Worm (Caenorhabditis elegans): ENCODE results near the gene srh-27.

Gene srh-27

ce11 chrII:12459422-12459821, 11.1 kb downstream of the srh-27 start, which contains the start of gene tag-281 (continued):
- TF ChIP-seq mab-5 (tag; optimal IDR thresholded peaks at IDR 0.05): peak; percentile 68

ce11 chrII:12460602-12461453, 12.5 kb downstream of the srh-27 start, which contains the start of gene tag-280:
Gene tag-280 (plus strand): TSS chrII:12460652.
- TF ChIP-seq elt-3 (tag; optimal IDR thresholded peaks at IDR 0.05) (no peak), nhr-237 (tag; optimal IDR thresholded peaks at IDR 0.05) (no peak), nhr-12 (tag; optimal IDR thresholded peaks at IDR 0.05) (no peak), lin-13 (GFP tag; optimal IDR thresholded peaks at IDR 0.05) (no peak), unc-55 (GFP tag; optimal IDR thresholded peaks at IDR 0.05) (no peak), ztf-11 (tag; optimal IDR thresholded peaks at IDR 0.05) (no peak), nhr-21 (tag; optimal IDR thresholded peaks at IDR 0.05) (no peak), R02D3.7 (tag; optimal IDR thresholded peaks at IDR 0.05) (no peak), ZK546.5 (tag; optimal IDR thresholded peaks at IDR 0.05) (no peak), sma-3 (GFP tag; optimal IDR thresholded peaks at IDR 0.05) (no peak), egl-27 (tag; optimal IDR thresholded peaks at IDR 0.05) (no peak), ztf-1 (GFP tag; conservative IDR thresholded peaks at IDR 0.05) (no peak), nhr-6 (tag; optimal IDR thresholded peaks at IDR 0.05) (no peak), skn-1 (tag; optimal IDR thresholded peaks at IDR 0.05) (no peak), blmp-1 (tag; optimal IDR thresholded peaks at IDR 0.05; ENCODE audit: insufficient read depth) (no peak), crh-2 (tag; optimal IDR thresholded peaks at IDR 0.05) (no peak), nhr-25 (tag; optimal IDR thresholded peaks at IDR 0.05) (no peak), gmeb-1 (tag; optimal IDR thresholded peaks at IDR 0.05) (no peak)

- TF ChIP-seq mbf-1 (tag; optimal IDR thresholded peaks at IDR 0.05): no peak
- no peak for TF ChIP-seq crh-2 (tag; optimal IDR thresholded peaks at IDR 0.05)
- TF ChIP-seq mab-5 (tag; optimal IDR thresholded peaks at IDR 0.05): no peak
- TF ChIP-seq nhr-21 (tag; optimal IDR thresholded peaks at IDR 0.05): no peak
- TF ChIP-seq elt-3 (tag; optimal IDR thresholded peaks at IDR 0.05): no peak
- TF ChIP-seq nhr-10 (tag; optimal IDR thresholded peaks at IDR 0.05): no peak
- no peak for TF ChIP-seq unc-39 (tag; optimal IDR thresholded peaks at IDR 0.05)
- TF ChIP-seq ztf-11 (tag; optimal IDR thresholded peaks at IDR 0.05): no peak
Observed at ce11 chrII:12462244-12462643, 13.9 kb downstream of the srh-27 start, which contains the start of gene F15A4.2. Gene F15A4.2 (plus strand): TSS chrII:12462544.

DNA sequence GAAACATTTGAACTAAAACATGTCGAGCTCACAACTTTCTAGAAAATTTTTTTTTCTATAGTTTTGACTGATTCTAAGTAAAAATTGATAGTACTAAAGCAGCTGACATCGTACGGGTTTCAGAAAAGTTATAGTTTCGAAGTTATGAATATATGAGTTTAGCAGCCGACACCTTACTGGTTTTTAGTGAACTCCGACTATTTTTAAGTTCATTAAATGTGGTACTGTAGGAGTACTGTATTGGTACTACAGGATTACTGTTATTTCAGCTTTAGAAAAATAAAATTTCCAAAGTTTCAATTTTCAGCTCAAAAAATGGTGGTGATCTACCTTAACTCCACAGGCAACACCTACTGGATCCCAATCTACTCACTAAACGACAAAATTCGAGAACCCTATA, 17.2 kb downstream of the srh-27 start, which contains the start of gene sre-37:
Gene sre-37 (plus strand): TSS at position 301 of the 400 bp plus-strand sequence.
- TF ChIP-seq nhr-25 (tag; optimal IDR thresholded peaks at IDR 0.05) (no peak), nhr-23 (tag; optimal IDR thresholded peaks at IDR 0.05) (no peak), alr-1 (tag; optimal IDR thresholded peaks at IDR 0.05) (no peak), sma-3 (GFP tag; optimal IDR thresholded peaks at IDR 0.05) (no peak), dmd-4 (tag; optimal IDR thresholded peaks at IDR 0.05) (no peak), Y55F3AM.14 (GFP tag; optimal IDR thresholded peaks at IDR 0.05) (no peak), fos-1 (tag; optimal IDR thresholded peaks at IDR 0.05) (no peak), R02D3.7 (tag; optimal IDR thresholded peaks at IDR 0.05) (no peak), unc-39 (tag; optimal IDR thresholded peaks at IDR 0.05) (no peak)

ce11 chrII:12467047-12467446, 18.7 kb downstream of the srh-27 start, which contains the start of gene srg-16:
Gene srg-16 (plus strand): TSS chrII:12467133.
- TF ChIP-seq crh-2 (tag; optimal IDR thresholded peaks at IDR 0.05) (no peak), egl-27 (tag; optimal IDR thresholded peaks at IDR 0.05) (no peak), sma-9 (GFP tag; optimal IDR thresholded peaks at IDR 0.05) (no peak), sma-9 (tag; optimal IDR thresholded peaks at IDR 0.05) (no peak), nhr-10 (tag; optimal IDR thresholded peaks at IDR 0.05) (no peak), snpc-4 (tag; optimal IDR thresholded peaks at IDR 0.05) (no peak), zag-1 (tag; optimal IDR thresholded peaks at IDR 0.05) (no peak), nhr-6 (tag; optimal IDR thresholded peaks at IDR 0.05) (no peak), mbf-1 (tag; optimal IDR thresholded peaks at IDR 0.05) (no peak), F13H6.1 (tag; optimal IDR thresholded peaks at IDR 0.05) (no peak), unc-62 (GFP tag; optimal IDR thresholded peaks at IDR 0.05) (no peak), mdl-1 (tag; optimal IDR thresholded peaks at IDR 0.05) (no peak), gmeb-1 (tag; optimal IDR thresholded peaks at IDR 0.05) (no peak), dmd-4 (tag; optimal IDR thresholded peaks at IDR 0.05) (no peak), ZK546.5 (tag; optimal IDR thresholded peaks at IDR 0.05) (no peak), fos-1 (tag; optimal IDR thresholded peaks at IDR 0.05) (no peak), alr-1 (tag; optimal IDR thresholded peaks at IDR 0.05) (no peak), nhr-11 (tag; optimal IDR thresholded peaks at IDR 0.05) (no peak), unc-55 (GFP tag; optimal IDR thresholded peaks at IDR 0.05) (no peak), elt-3 (tag; optimal IDR thresholded peaks at IDR 0.05) (no peak), nhr-25 (tag; optimal IDR thresholded peaks at IDR 0.05) (no peak)

Data from whole organism, L2 larva.